Fruit fly (Drosophila melanogaster) whole organism, prepupa: Measurements from ENCODE around the gene Ude.

Experiments
- CG10631 ChIP-seq: fragments of 200-800 bp; sonication (Bioruptor generic); optimal IDR thresholded peaks from 2 replicates; lab custom pipeline; 2016; ENCODE audit warnings: missing biosample characterization, missing genetic modification characterization
- CG11902 ChIP-seq: fragments of 200-800 bp; sonication (Bioruptor generic); optimal IDR thresholded peaks from 3 replicates; lab custom pipeline; 2016; ENCODE audit warnings: missing biosample characterization, missing genetic modification characterization
- OdsH ChIP-seq: fragments of 200-800 bp; sonication (Bioruptor generic); optimal IDR thresholded peaks from 3 replicates; lab custom pipeline; 2016; ENCODE audit warnings: missing biosample characterization, missing genetic modification characterization
- Smox ChIP-seq: fragments of 200-800 bp; sonication (Bioruptor generic); optimal IDR thresholded peaks from 3 replicates; lab custom pipeline; 2016; ENCODE audit warnings: missing biosample characterization, missing genetic modification characterization
- net ChIP-seq: fragments of 200-800 bp; sonication (Bioruptor generic); optimal IDR thresholded peaks from 3 replicates; lab custom pipeline; 2016; ENCODE audit warnings: missing biosample characterization, missing genetic modification characterization

dm6 chr3R:24773016-24773415 lies 26.5 kb downstream of the Ude start:
- no peak for TF ChIP-seq CG11902
- no peak for TF ChIP-seq Smox
- no peak for TF ChIP-seq CG10631 (GFP tag; lab: Kevin White, UChicago)
- no peak for TF ChIP-seq OdsH (GFP tag; lab: Kevin White, UChicago)
- TF ChIP-seq net, result no peak
